Fruit fly (Drosophila melanogaster) whole organism, embryonic: ENCODE data around the gene Ac78C.

Experiments
- ATbp ChIP-seq: fragments of 200-800 bp; sonication (Bioruptor generic); optimal IDR thresholded peaks from 2 replicates; lab custom pipeline; 2017; ENCODE audit warnings: missing biosample characterization, mild to moderate bottlenecking, missing genetic modification characterization, missing genetic modification reagents
- Asciz ChIP-seq: fragments of 200-800 bp; sonication (Bioruptor generic); optimal IDR thresholded peaks from 2 replicates; lab custom pipeline; 2017; ENCODE audit warnings: missing biosample characterization, mild to moderate bottlenecking, missing genetic modification characterization, missing genetic modification reagents
- CG10147 ChIP-seq: fragments of 200-800 bp; sonication (Bioruptor generic); optimal IDR thresholded peaks from 2 replicates; lab custom pipeline; 2019; ENCODE audit warnings: missing biosample characterization, mild to moderate bottlenecking, missing genetic modification characterization, moderate library complexity
- CG11247 ChIP-seq: fragments of 200-800 bp; sonication (Bioruptor generic); IDR thresholded peaks from 2 replicates; pipeline ENCODE4 v1.3.6; 2022; ENCODE audit warnings: missing biosample characterization, missing genetic modification characterization
- CG11504 ChIP-seq: fragments of 200-800 bp; sonication (Bioruptor generic); optimal IDR thresholded peaks from 3 replicates; lab custom pipeline; 2019; ENCODE audit warnings: missing biosample characterization, mild to moderate bottlenecking, missing genetic modification characterization, moderate library complexity
- CG12391 ChIP-seq: fragments of 200-800 bp; sonication (Bioruptor generic); optimal IDR thresholded peaks from 3 replicates; lab custom pipeline; 2018; ENCODE audit warnings: missing biosample characterization, mild to moderate bottlenecking, missing genetic modification characterization, moderate library complexity
- CG12659 ChIP-seq: fragments of 200-800 bp; sonication (Bioruptor generic); optimal IDR thresholded peaks from 3 replicates; lab custom pipeline; 2017; ENCODE audit warnings: mild to moderate bottlenecking, missing biosample characterization, missing genetic modification reagents, missing genetic modification characterization
- CG12769 ChIP-seq: fragments of 200-800 bp; sonication (Bioruptor generic); optimal IDR thresholded peaks from 2 replicates; lab custom pipeline; 2019; ENCODE audit warnings: missing biosample characterization, mild to moderate bottlenecking, missing genetic modification characterization, moderate library complexity
- CG15269 ChIP-seq: fragments of 200-800 bp; sonication (Bioruptor generic); optimal IDR thresholded peaks from 2 replicates; lab custom pipeline; 2018; ENCODE audit warnings: missing biosample characterization, mild to moderate bottlenecking, missing genetic modification characterization, moderate library complexity
- CG1603 ChIP-seq: fragments of 200-800 bp; sonication (Bioruptor generic); optimal IDR thresholded peaks from 2 replicates; lab custom pipeline; 2019; ENCODE audit warnings: missing biosample characterization, mild to moderate bottlenecking, missing genetic modification characterization, moderate library complexity
- CG17361 ChIP-seq: fragments of 200-800 bp; sonication (Bioruptor generic); IDR thresholded peaks from 3 replicates; pipeline ENCODE4 v1.3.6; 2022; ENCODE audit warnings: missing biosample characterization, missing genetic modification characterization
- CG1832 ChIP-seq: fragments of 200-800 bp; sonication (Bioruptor generic); optimal IDR thresholded peaks from 2 replicates; lab custom pipeline; 2017; ENCODE audit warnings: missing biosample characterization, mild to moderate bottlenecking, missing genetic modification characterization, inconsistent platforms
- CG18619 ChIP-seq: fragments of 200-800 bp; sonication (Bioruptor generic); optimal IDR thresholded peaks from 3 replicates; lab custom pipeline; 2017; ENCODE audit warnings: missing biosample characterization, mild to moderate bottlenecking, missing genetic modification characterization
- CG2120 ChIP-seq: fragments of 200-800 bp; sonication (Bioruptor generic); optimal IDR thresholded peaks from 3 replicates; lab custom pipeline; 2016; ENCODE audit warnings: missing biosample characterization, missing genetic modification characterization
- CG30403 ChIP-seq: fragments of 200-800 bp; sonication (Bioruptor generic); optimal IDR thresholded peaks from 3 replicates; lab custom pipeline; 2016; ENCODE audit warnings: missing biosample characterization, missing genetic modification characterization
- CG43689 ChIP-seq: fragments of 200-800 bp; sonication (Bioruptor generic); IDR thresholded peaks from 2 replicates; pipeline ENCODE4 v1.3.6; 2022; ENCODE audit warnings: missing biosample characterization, missing genetic modification characterization
- CG6654 ChIP-seq: fragments of 200-800 bp; sonication (Bioruptor generic); optimal IDR thresholded peaks from 2 replicates; lab custom pipeline; 2017; ENCODE audit warnings: missing biosample characterization, mild to moderate bottlenecking, missing genetic modification characterization
- CG6683 ChIP-seq: fragments of 200-800 bp; sonication (Bioruptor generic); optimal IDR thresholded peaks from 2 replicates; lab custom pipeline; 2017; ENCODE audit warnings: missing biosample characterization, mild to moderate bottlenecking, missing genetic modification characterization, missing genetic modification reagents
- CG6765 ChIP-seq: fragments of 200-800 bp; sonication (Bioruptor generic); optimal IDR thresholded peaks from 3 replicates; lab custom pipeline; 2017; ENCODE audit warnings: missing biosample characterization, mild to moderate bottlenecking, missing genetic modification characterization
- CG8359 ChIP-seq: fragments of 200-800 bp; sonication (Bioruptor generic); optimal IDR thresholded peaks from 2 replicates; lab custom pipeline; 2017; ENCODE audit warnings: missing biosample characterization, mild to moderate bottlenecking, missing genetic modification characterization, borderline replicate concordance
- CG9609 ChIP-seq: fragments of 200-800 bp; sonication (Bioruptor generic); optimal IDR thresholded peaks from 3 replicates; lab custom pipeline; 2016; ENCODE audit warnings: missing biosample characterization, missing genetic modification characterization
- Chrac-16 ChIP-seq: fragments of 200-800 bp; sonication (Bioruptor generic); optimal IDR thresholded peaks from 3 replicates; lab custom pipeline; 2016; ENCODE audit warnings: missing biosample characterization, missing genetic modification characterization
- CrebB ChIP-seq: fragments of 200-800 bp; sonication (Bioruptor generic); optimal IDR thresholded peaks from 3 replicates; lab custom pipeline; 2018; ENCODE audit warnings: missing biosample characterization, mild to moderate bottlenecking, missing genetic modification characterization
- Dp ChIP-seq: fragments of 200-800 bp; sonication (Bioruptor generic); optimal IDR thresholded peaks from 2 replicates; lab custom pipeline; 2018; ENCODE audit warnings: missing biosample characterization, mild to moderate bottlenecking, missing genetic modification characterization, moderate library complexity
- Jarid2 ChIP-seq: fragments of 200-800 bp; sonication (Bioruptor generic); optimal IDR thresholded peaks from 3 replicates; lab custom pipeline; 2017; ENCODE audit warnings: mild to moderate bottlenecking, missing biosample characterization, missing genetic modification reagents, missing genetic modification characterization
- Med ChIP-seq: fragments of 200-800 bp; sonication (Bioruptor generic); peaks from one replicate; lab custom pipeline; 2016; ENCODE audit warnings: missing biosample characterization, missing genetic modification characterization, mild to moderate bottlenecking, inconsistent platforms, moderate library complexity
- Myb ChIP-seq: fragments of 200-800 bp; sonication (Bioruptor generic); optimal IDR thresholded peaks from 2 replicates; lab custom pipeline; 2016; ENCODE audit warnings: missing biosample characterization, missing genetic modification characterization
- Nf-YC ChIP-seq: fragments of 200-800 bp; optimal IDR thresholded peaks from 3 replicates; lab custom pipeline; 2019; ENCODE audit warnings: missing biosample characterization, mild to moderate bottlenecking, missing genetic modification characterization, moderate library complexity
- Pdp1 ChIP-seq, 2 experiments: fragments of 200-800 bp; sonication (Bioruptor generic); optimal IDR thresholded peaks; 3 replicates each; lab custom pipeline; 2016; ENCODE audit warnings: missing biosample characterization in 2 of 2, missing genetic modification characterization in 2 of 2, mild to moderate bottlenecking in 1 of 2, moderate library complexity in 1 of 2
- Rfx ChIP-seq: fragments of 200-800 bp; sonication (Bioruptor generic); IDR thresholded peaks from 2 replicates; pipeline ENCODE4 v1.3.6; 2022; ENCODE audit warnings: missing biosample characterization, missing genetic modification characterization
- ap ChIP-seq: fragments of 200-800 bp; sonication (Bioruptor generic); IDR thresholded peaks from 2 replicates; pipeline ENCODE4 v1.3.6; 2022; ENCODE audit warnings: missing biosample characterization, missing genetic modification characterization
- bbx ChIP-seq: fragments of 200-800 bp; sonication (Bioruptor generic); IDR thresholded peaks from 2 replicates; pipeline ENCODE4 v1.3.6; 2022; ENCODE audit warnings: missing biosample characterization, missing genetic modification characterization; ENCODE audit not compliant: partially characterized antibody
- cas ChIP-seq: fragments of 200-800 bp; sonication (Bioruptor generic); IDR thresholded peaks from 2 replicates; pipeline ENCODE4 v1.3.6; 2022; ENCODE audit warnings: missing biosample characterization, missing genetic modification characterization
- chn ChIP-seq: fragments of 200-800 bp; sonication (Bioruptor generic); optimal IDR thresholded peaks from 2 replicates; lab custom pipeline; 2016; ENCODE audit warnings: missing biosample characterization, missing genetic modification characterization
- dpn ChIP-seq, 2 experiments: fragments of 200-800 bp; sonication (Bioruptor generic); optimal IDR thresholded peaks; 3 replicates each; lab custom pipeline; 2016; ENCODE audit warnings: missing biosample characterization in 2 of 2, missing genetic modification characterization in 2 of 2
- ftz-f1 ChIP-seq: fragments of 200-800 bp; sonication (Bioruptor generic); optimal IDR thresholded peaks from 2 replicates; lab custom pipeline; 2016; ENCODE audit warnings: missing biosample characterization, missing genetic modification characterization
- gce ChIP-seq: fragments of 200-800 bp; sonication (Bioruptor generic); IDR thresholded peaks from 3 replicates; pipeline ENCODE4 v1.3.6; 2022; ENCODE audit warnings: missing biosample characterization, missing genetic modification characterization
- grau ChIP-seq: fragments of 200-800 bp; optimal IDR thresholded peaks from 3 replicates; lab custom pipeline; 2019; ENCODE audit warnings: missing biosample characterization, mild to moderate bottlenecking, missing genetic modification characterization, moderate library complexity
- gro ChIP-seq: fragments of 200-800 bp; sonication (Bioruptor generic); optimal IDR thresholded peaks from 2 replicates; lab custom pipeline; 2016; ENCODE audit warnings: missing biosample characterization, missing genetic modification characterization
- ind ChIP-seq: fragments of 200-800 bp; sonication (Bioruptor generic); optimal IDR thresholded peaks from 3 replicates; lab custom pipeline; 2016; ENCODE audit warnings: missing biosample characterization, missing genetic modification characterization
- inv ChIP-seq: fragments of 200-800 bp; sonication (Bioruptor generic); IDR thresholded peaks from 2 replicates; pipeline ENCODE4 v1.3.6; 2022; ENCODE audit warnings: missing biosample characterization, missing genetic modification characterization; ENCODE audit not compliant: partially characterized antibody
- nerfin-1 ChIP-seq: fragments of 200-800 bp; sonication (Bioruptor generic); optimal IDR thresholded peaks from 3 replicates; lab custom pipeline; 2019; ENCODE audit warnings: missing biosample characterization, mild to moderate bottlenecking, missing genetic modification characterization, moderate library complexity
- prd ChIP-seq, 3 experiments: fragments of >200 bp in 2 of 3; fragments of 200-800 bp in 1 of 3; sonication (Bioruptor generic) in 1 of 3; optimal IDR thresholded peaks in 2 of 3; IDR thresholded peaks in 1 of 3; 2 replicates in 2 of 3; 3 replicates in 1 of 3; pipeline versions ENCODE4 v1.3.6 to Lab custom; 2017 to 2022; ENCODE audit warnings: missing biosample characterization in 1 of 3, missing genetic modification characterization in 1 of 3
- scrt ChIP-seq: fragments of 200-800 bp; sonication (Bioruptor generic); optimal IDR thresholded peaks from 2 replicates; lab custom pipeline; 2018; ENCODE audit warnings: missing biosample characterization, mild to moderate bottlenecking, missing genetic modification characterization, moderate library complexity
- sens-2 ChIP-seq: fragments of 200-800 bp; sonication (Bioruptor generic); IDR thresholded peaks from 2 replicates; pipeline ENCODE4 v1.3.6; 2022; ENCODE audit warnings: missing biosample characterization, missing genetic modification characterization
- sim ChIP-seq: fragments of 200-800 bp; sonication (Bioruptor generic); IDR thresholded peaks from 2 replicates; pipeline ENCODE4 v1.3.6; 2022; ENCODE audit warnings: missing biosample characterization, missing genetic modification characterization
- slbo ChIP-seq: fragments of 200-800 bp; sonication (Bioruptor generic); IDR thresholded peaks from 2 replicates; pipeline ENCODE4 v1.3.6; 2022; ENCODE audit warnings: missing biosample characterization, missing genetic modification characterization
- slou ChIP-seq: fragments of 200-800 bp; sonication (Bioruptor generic); optimal IDR thresholded peaks from 3 replicates; lab custom pipeline; 2016; ENCODE audit warnings: missing biosample characterization, missing genetic modification characterization
- vvl ChIP-seq: fragments of 200-800 bp; sonication (Bioruptor generic); IDR thresholded peaks from 2 replicates; pipeline ENCODE4 v1.3.6; 2022; ENCODE audit warnings: missing biosample characterization, missing genetic modification characterization

Ac78C gene

DNA sequence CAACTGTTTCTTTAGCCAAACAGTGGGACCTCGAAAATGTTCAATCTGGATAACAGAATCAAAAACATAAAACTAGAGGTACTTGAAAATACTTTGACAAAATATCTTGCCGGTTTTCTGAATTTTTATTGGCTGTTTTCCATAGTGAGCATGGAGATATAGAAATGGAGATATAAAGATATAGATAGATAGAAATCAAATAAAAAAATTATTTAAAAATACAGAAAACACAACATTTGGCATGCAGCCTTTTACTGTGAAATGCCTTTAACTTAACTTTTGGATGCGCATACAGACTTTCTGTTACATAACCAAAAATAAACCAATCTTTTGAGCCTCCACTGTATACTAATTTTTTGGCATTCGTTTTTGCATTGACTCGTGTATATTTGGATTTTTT is 71.3 kb downstream of the Ac78C start (continued):
- TF ChIP-seq dpn (GFP tag; optimal IDR thresholded peaks at IDR 0.05; lab: Kevin White, UChicago): peak in 1 of 2 experiments; percentile 1
- TF ChIP-seq sim (GFP tag; lab: Robert Waterston, UW): no peak
- TF ChIP-seq CG17361 (GFP tag; lab: Robert Waterston, UW): 0 out of 3 replicates have a peak, but pooled peaks have one; percentile 37
- peak; percentile 1 for TF ChIP-seq CG11504 (tag; lab: Kevin White, UChicago)
- no peak for TF ChIP-seq nerfin-1 (tag; lab: Kevin White, UChicago)
- no peak for TF ChIP-seq vvl (GFP tag; lab: Robert Waterston, UW)
- peak; percentile 3 for TF ChIP-seq ind (GFP tag; lab: Kevin White, UChicago)
- peak; percentile 74 for TF ChIP-seq grau
- peak in 1 of 2 experiments; percentile 77 for TF ChIP-seq Pdp1 (GFP tag; optimal IDR thresholded peaks at IDR 0.05; lab: Kevin White, UChicago)
- TF ChIP-seq Rfx: peak; percentile 40; the same call in 1 of the 2 replicates
- TF ChIP-seq slbo (GFP tag; lab: Robert Waterston, UW): peak; percentile 52
- TF ChIP-seq inv (GFP tag; lab: Robert Waterston, UW): no peak
- peak; percentile 9 for TF ChIP-seq CG12659
- peak; percentile 39 for TF ChIP-seq CG2120 (GFP tag; lab: Kevin White, UChicago)
- no peak for TF ChIP-seq CG18619 (GFP tag; lab: Kevin White, UChicago)
- TF ChIP-seq CrebB (tag; lab: Kevin White, UChicago): no peak

dm6 chr3L:21099908-21100307 is 71.8 kb downstream of the Ac78C start:
- TF ChIP-seq Med (GFP tag; lab: Kevin White, UChicago) (peak; percentile 31), Dp (GFP tag; lab: Kevin White, UChicago) (peak; percentile 27), CG12769 (no peak), prd (optimal IDR thresholded peaks at IDR 0.05; lab: Kevin White, UChicago) (no peak), prd (GFP tag; IDR thresholded peaks at IDR 0.05; lab: Robert Waterston, UW) (no peak), gce (peak; percentile 56; the same call in 1 of the 3 replicates), Chrac-16 (GFP tag; lab: Kevin White, UChicago) (no peak), CG8359 (GFP tag; lab: Kevin White, UChicago) (no peak), chn (GFP tag; lab: Kevin White, UChicago) (no peak), CG15269 (tag; lab: Kevin White, UChicago) (no peak), CG11247 (no peak), CG9609 (no peak), gro (GFP tag; lab: Kevin White, UChicago) (peak; percentile 19), CG1832 (GFP tag; lab: Kevin White, UChicago) (no peak), CG6654 (GFP tag; lab: Kevin White, UChicago) (no peak), Asciz (GFP tag; lab: Kevin White, UChicago) (no peak), ap (GFP tag; lab: Robert Waterston, UW) (peak; percentile 14; the same call in 1 of the 2 replicates), scrt (GFP tag; lab: Kevin White, UChicago) (no peak), slou (GFP tag; lab: Kevin White, UChicago) (no peak), Nf-YC (tag; lab: Kevin White, UChicago) (peak; percentile 24), Myb (GFP tag; lab: Kevin White, UChicago) (no peak), ATbp (GFP tag; lab: Kevin White, UChicago) (no peak), CG6683 (GFP tag; lab: Kevin White, UChicago) (no peak), CG43689 (GFP tag; lab: Robert Waterston, UW) (no peak), CG30403 (GFP tag; lab: Kevin White, UChicago) (no peak), Jarid2 (peak; percentile 91), ftz-f1 (GFP tag; lab: Kevin White, UChicago) (no peak), bbx (GFP tag; lab: Robert Waterston, UW) (peak; percentile 36; the same call in 1 of the 2 replicates), cas (no peak), CG12391 (no peak), CG6765 (GFP tag; lab: Kevin White, UChicago) (no peak), sens-2 (GFP tag; lab: Robert Waterston, UW) (no peak), CG1603 (tag; lab: Kevin White, UChicago) (no peak), CG10147 (GFP tag; lab: Kevin White, UChicago) (no peak)
